Fruit fly (Drosophila melanogaster): ENCODE data around the gene CG17292.

- TF ChIP-seq Hr51 (GFP tag; optimal IDR thresholded peaks at IDR 0.05) (no peak), CG11504 (tag; optimal IDR thresholded peaks at IDR 0.05) (no peak), Hr3 (GFP tag; optimal IDR thresholded peaks at IDR 0.05) (no peak)
These were observed 2.0 kb downstream of the CG17292 start for dm6 chr2L:8372248-8372647.
